Worm (Caenorhabditis elegans) whole organism, early embryonic: ENCODE results near the gene F45D3.1.

Experiments
- B0310.2 ChIP-seq: sonication (generic microtip); optimal IDR thresholded peaks from 2 replicates; lab custom pipeline; 2016; ENCODE audit warnings: mild to moderate bottlenecking, missing genetic modification characterization, missing compliant biosample characterization
- F13C5.2 ChIP-seq: sonication (generic microtip); optimal IDR thresholded peaks from 2 replicates; lab custom pipeline; 2017; ENCODE audit warnings: mild to moderate bottlenecking, missing genetic modification characterization, inconsistent platforms, missing compliant biosample characterization
- aly-1 ChIP-seq: sonication (generic microtip); optimal IDR thresholded peaks from 2 replicates; lab custom pipeline; 2016; ENCODE audit warnings: missing genetic modification characterization, missing compliant biosample characterization
- ama-1 ChIP-seq: fragments of 150-350 bp; optimal IDR thresholded peaks from 2 replicates; lab custom pipeline; 2014
- ceh-13 ChIP-seq: fragments of 200-800 bp; sonication (Bioruptor generic); optimal IDR thresholded peaks from 2 replicates; lab custom pipeline; 2018; ENCODE audit warnings: mild to moderate bottlenecking, missing genetic modification characterization, missing compliant biosample characterization
- ceh-36 ChIP-seq: sonication (generic microtip); optimal IDR thresholded peaks from 2 replicates; lab custom pipeline; 2016; ENCODE audit warnings: missing genetic modification characterization, inconsistent platforms, missing compliant biosample characterization
- ets-7 ChIP-seq: sonication (generic microtip); optimal IDR thresholded peaks from 2 replicates; lab custom pipeline; 2016; ENCODE audit warnings: missing genotype, missing genetic modification characterization, missing compliant biosample characterization
- flt-1 ChIP-seq: fragments of 200-800 bp; sonication (Bioruptor generic); IDR thresholded peaks from 2 replicates; pipeline ENCODE4 v1.3.6; 2022; ENCODE audit warnings: missing genetic modification characterization, missing compliant biosample characterization
- hmg-4 ChIP-seq: fragments of 200-800 bp; sonication (Bioruptor generic); optimal IDR thresholded peaks from 2 replicates; lab custom pipeline; 2018; ENCODE audit warnings: mild to moderate bottlenecking, missing genetic modification characterization, missing compliant biosample characterization
- hnd-1 ChIP-seq: sonication (generic microtip); optimal IDR thresholded peaks from 2 replicates; lab custom pipeline; 2016; ENCODE audit warnings: missing genetic modification characterization, missing compliant biosample characterization
- pes-1 ChIP-seq: fragments of 200-800 bp; sonication (Bioruptor generic); IDR thresholded peaks from 2 replicates; pipeline ENCODE4 v1.3.6; 2022; ENCODE audit warnings: missing genetic modification reagents, missing genetic modification characterization, missing compliant biosample characterization
- scrt-1 ChIP-seq: fragments of 200-800 bp; sonication (Bioruptor generic); IDR thresholded peaks from 2 replicates; pipeline ENCODE4 v1.3.6; 2022; ENCODE audit warnings: missing genetic modification characterization, missing compliant biosample characterization
- tra-4 ChIP-seq: sonication (generic microtip); optimal IDR thresholded peaks from 2 replicates; lab custom pipeline; 2017; ENCODE audit warnings: missing genetic modification characterization, missing compliant biosample characterization

DNA sequence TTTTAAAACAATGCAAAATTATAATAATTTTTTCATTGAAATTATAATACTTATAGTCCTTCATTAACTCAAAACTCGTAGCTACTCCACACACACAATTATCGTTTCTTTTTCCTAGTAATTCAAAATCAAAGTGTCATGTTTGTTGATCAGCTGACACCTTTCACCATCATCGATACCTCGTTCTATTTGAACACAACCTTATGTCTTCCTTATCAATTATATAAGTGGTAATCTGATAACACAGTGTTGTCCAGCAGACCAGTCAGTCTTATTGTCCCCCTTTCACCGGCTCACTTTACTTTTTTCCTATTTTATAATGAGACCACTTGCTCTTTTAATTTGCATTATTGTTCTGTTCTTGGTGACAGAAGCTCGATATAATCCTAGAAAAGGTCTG lies 14.1 kb upstream of the F45D3.1 start, which contains the start of the genes T28H10.2 and lgmn-1:
- TF ChIP-seq hmg-4 (GFP tag; lab: Kevin White, UChicago) (no peak), ama-1 (no peak), pes-1 (GFP tag; lab: Robert Waterston, UW) (no peak), tra-4 (tag; lab: Kevin White, UChicago) (no peak), hnd-1 (no peak), scrt-1 (GFP tag; lab: Robert Waterston, UW) (no peak), ets-7 (no peak), B0310.2 (tag; lab: Kevin White, UChicago) (no peak), flt-1 (GFP tag; lab: Robert Waterston, UW) (no peak), ceh-13 (no peak), F13C5.2 (tag; lab: Kevin White, UChicago) (no peak), aly-1 (tag; lab: Kevin White, UChicago) (no peak), ceh-36 (no peak)
